Worm (Caenorhabditis elegans): ENCODE measurements around the gene cas-1.
"Not testable (repeated sequence)": the region's sequence is repeated elsewhere in the genome, so short reads cannot be mapped to it uniquely, and the experiment has no call there.

cas-1 gene

ce11 chrX:16840738-16841137 is 27.3 kb upstream of the cas-1 start, which contains the start of gene dyla-1:
Gene dyla-1, plus strand, starts transcription at chrX:16841038.
- TF ChIP-seq hpl-2 (GFP tag; optimal IDR thresholded peaks at IDR 0.05) (no peak), irx-1 (tag; optimal IDR thresholded peaks at IDR 0.05) (no peak), snu-23 (GFP tag; optimal IDR thresholded peaks at IDR 0.05) (no peak), nhr-12 (tag; optimal IDR thresholded peaks at IDR 0.05) (no peak), nhr-77 (tag; optimal IDR thresholded peaks at IDR 0.05) (no peak), elt-3 (tag; optimal IDR thresholded peaks at IDR 0.05) (no peak), jun-1 (tag; optimal IDR thresholded peaks at IDR 0.05) (no peak), sup-37 (GFP tag; optimal IDR thresholded peaks at IDR 0.05) (no peak), fkh-4 (tag; optimal IDR thresholded peaks at IDR 0.05; ENCODE audit: borderline replicate concordance) (no peak), vab-15 (tag; optimal IDR thresholded peaks at IDR 0.05) (no peak), aha-1 (tag; optimal IDR thresholded peaks at IDR 0.05) (no peak), isw-1 (GFP tag; IDR thresholded peaks at IDR 0.05) (no peak), nhr-85 (tag) (no peak), lin-35 (GFP tag; optimal IDR thresholded peaks at IDR 0.05) (no peak), ztf-11 (tag; optimal IDR thresholded peaks at IDR 0.05) (no peak), ceh-88 (GFP tag; IDR thresholded peaks at IDR 0.05) (no peak), skn-1 (tag; optimal IDR thresholded peaks at IDR 0.05) (no peak)

- no peak for TF ChIP-seq lin-14 (GFP tag; optimal IDR thresholded peaks at IDR 0.05)
- no peak for TF ChIP-seq ztf-4 (tag; optimal IDR thresholded peaks at IDR 0.05)
- TF ChIP-seq mdl-1 (tag; optimal IDR thresholded peaks at IDR 0.05), result no peak
- no peak for TF ChIP-seq aly-2 (tag; optimal IDR thresholded peaks at IDR 0.05)
- no peak for TF ChIP-seq nhr-11 (tag; optimal IDR thresholded peaks at IDR 0.05)
- TF ChIP-seq fos-1 (tag; optimal IDR thresholded peaks at IDR 0.05), result no peak
- no peak for TF ChIP-seq zag-1 (tag; optimal IDR thresholded peaks at IDR 0.05)
- no peak for TF ChIP-seq mef-2 (tag; optimal IDR thresholded peaks at IDR 0.05)
- TF ChIP-seq rnt-1 (tag; optimal IDR thresholded peaks at IDR 0.05), result no peak
- TF ChIP-seq swsn-7 (tag; optimal IDR thresholded peaks at IDR 0.05), result no peak
These were observed 22.8 kb upstream of the cas-1 start, which contains the start of gene F41G4.7 for ce11 chrX:16836304-16836703. Gene F41G4.7, minus strand, starts transcription at chrX:16836404.

- not testable (repeated sequence) for TF ChIP-seq zip-4 (GFP tag; optimal IDR thresholded peaks at IDR 0.05); lsy-2 (tag; optimal IDR thresholded peaks at IDR 0.05); lin-15B (tag; optimal IDR thresholded peaks at IDR 0.05)
These were observed 21.2 kb upstream of the cas-1 start, which contains the start of gene F41G4.13 for ce11 chrX:16834691-16835090. Gene F41G4.13, minus strand, starts transcription at chrX:16834791.

ce11 chrX:16826500-16826899 is 13.0 kb upstream of the cas-1 start:
- TF ChIP-seq nhr-90 (tag; optimal IDR thresholded peaks at IDR 0.05; ENCODE audit: poor library complexity), result no peak
- no peak for TF ChIP-seq fos-1 (tag; optimal IDR thresholded peaks at IDR 0.05)
- no peak for TF ChIP-seq unc-30 (tag; optimal IDR thresholded peaks at IDR 0.05)
- no peak for TF ChIP-seq ceh-82 (tag; optimal IDR thresholded peaks at IDR 0.05)
- TF ChIP-seq ztf-11 (tag; optimal IDR thresholded peaks at IDR 0.05), result no peak
- TF ChIP-seq pag-3 (tag; optimal IDR thresholded peaks at IDR 0.05; ENCODE audit: borderline replicate concordance, insufficient read depth), result no peak
- TF ChIP-seq sox-4 (tag; optimal IDR thresholded peaks at IDR 0.05), result no peak
- TF ChIP-seq nhr-47 (tag; optimal IDR thresholded peaks at IDR 0.05), result no peak
- no peak for TF ChIP-seq dpl-1 (GFP tag; optimal IDR thresholded peaks at IDR 0.05)
- no peak for TF ChIP-seq zag-1 (tag; optimal IDR thresholded peaks at IDR 0.05)
- no peak for TF ChIP-seq ces-1 (GFP tag; optimal IDR thresholded peaks at IDR 0.05)
